Fruit fly (Drosophila melanogaster): ENCODE results near the gene ghi.

The ghi gene

dm6 chr3L:9460775-9461491, 9.3 kb downstream of the ghi start, which contains the start of the genes CG3434 and CG44838:
TSS of gene CG3434 (minus strand) at chr3L:9460799.
TSS of gene CG44838 (plus strand) at chr3L:9461050.
- TF ChIP-seq CG32264 (GFP tag; optimal IDR thresholded peaks at IDR 0.05), result no peak
- peak; percentile 61 for TF ChIP-seq CG9705 (GFP tag; optimal IDR thresholded peaks at IDR 0.05)
- TF ChIP-seq Hr83 (GFP tag; optimal IDR thresholded peaks at IDR 0.05; ENCODE audit: poor library complexity, severe bottlenecking), result peak; percentile 70
- peak; percentile 79 for TF ChIP-seq woc (GFP tag; optimal IDR thresholded peaks at IDR 0.05)
- TF ChIP-seq Dfd (GFP tag; optimal IDR thresholded peaks at IDR 0.05), result no peak
- no peak for TF ChIP-seq pan (optimal IDR thresholded peaks at IDR 0.05)
- TF ChIP-seq GATAd (GFP tag; optimal IDR thresholded peaks at IDR 0.05), result no peak
- TF ChIP-seq psq (GFP tag; optimal IDR thresholded peaks at IDR 0.05), result peak; percentile 85
- TF ChIP-seq fru (GFP tag; optimal IDR thresholded peaks at IDR 0.05), result peak; percentile 77
- peak; percentile 79 for TF ChIP-seq Jra (GFP tag; optimal IDR thresholded peaks at IDR 0.05)
- no peak for TF ChIP-seq Dif (GFP tag; optimal IDR thresholded peaks at IDR 0.05; ENCODE audit: partially characterized antibody)
- peak; percentile 76 for TF ChIP-seq HLH106 (tag; optimal IDR thresholded peaks at IDR 0.05)
- TF ChIP-seq lola (GFP tag; optimal IDR thresholded peaks at IDR 0.05), result no peak
- TF ChIP-seq brk (GFP tag; optimal IDR thresholded peaks at IDR 0.05), result peak; percentile 57
- TF ChIP-seq sage (GFP tag; optimal IDR thresholded peaks at IDR 0.05), result peak; percentile 78
- TF ChIP-seq N (GFP tag; optimal IDR thresholded peaks at IDR 0.05), result no peak
- TF ChIP-seq dsf (GFP tag; optimal IDR thresholded peaks at IDR 0.05; ENCODE audit: borderline replicate concordance), result peak; percentile 70
- peak; percentile 89 for TF ChIP-seq h (GFP tag; optimal IDR thresholded peaks at IDR 0.05)
- TF ChIP-seq Hr78 (GFP tag; optimal IDR thresholded peaks at IDR 0.05), result no peak
- TF ChIP-seq dmrt93B (GFP tag; optimal IDR thresholded peaks at IDR 0.05), result peak; percentile 42
- TF ChIP-seq dl (GFP tag; optimal IDR thresholded peaks at IDR 0.05; ENCODE audit: insufficient read depth in 1 of 2, partially characterized antibody in 2 of 2), result no peak
- peak; percentile 73 for TF ChIP-seq Sp1 (GFP tag; optimal IDR thresholded peaks at IDR 0.05)
- TF ChIP-seq Abd-B (GFP tag; optimal IDR thresholded peaks at IDR 0.05), result no peak
- peak; percentile 84 for TF ChIP-seq sv (GFP tag; optimal IDR thresholded peaks at IDR 0.05)
- no peak for TF ChIP-seq jim (GFP tag; optimal IDR thresholded peaks at IDR 0.05)
- TF ChIP-seq Myc (optimal IDR thresholded peaks at IDR 0.05), result peak; percentile 92
- TF ChIP-seq ey (GFP tag; optimal IDR thresholded peaks at IDR 0.05), result peak; percentile 76
- TF ChIP-seq Vsx2 (GFP tag; optimal IDR thresholded peaks at IDR 0.05; ENCODE audit: partially characterized antibody), result no peak
- TF ChIP-seq OdsH (GFP tag; optimal IDR thresholded peaks at IDR 0.05), result peak; percentile 71
- peak; percentile 76 for TF ChIP-seq Hnf4 (GFP tag; optimal IDR thresholded peaks at IDR 0.05)
- peak in 1 of 2 experiments; percentile 82 for TF ChIP-seq foxo (GFP tag; optimal IDR thresholded peaks at IDR 0.05)
- TF ChIP-seq Rel (GFP tag; optimal IDR thresholded peaks at IDR 0.05), result peak; percentile 34
- peak; percentile 96 for TF ChIP-seq Rel (tag; optimal IDR thresholded peaks at IDR 0.05)
- peak; percentile 77 for TF ChIP-seq br (GFP tag; optimal IDR thresholded peaks at IDR 0.05)
- TF ChIP-seq tai (GFP tag; optimal IDR thresholded peaks at IDR 0.05), result peak; percentile 69
- peak; percentile 82 for TF ChIP-seq rgr (GFP tag; optimal IDR thresholded peaks at IDR 0.05)

DNA sequence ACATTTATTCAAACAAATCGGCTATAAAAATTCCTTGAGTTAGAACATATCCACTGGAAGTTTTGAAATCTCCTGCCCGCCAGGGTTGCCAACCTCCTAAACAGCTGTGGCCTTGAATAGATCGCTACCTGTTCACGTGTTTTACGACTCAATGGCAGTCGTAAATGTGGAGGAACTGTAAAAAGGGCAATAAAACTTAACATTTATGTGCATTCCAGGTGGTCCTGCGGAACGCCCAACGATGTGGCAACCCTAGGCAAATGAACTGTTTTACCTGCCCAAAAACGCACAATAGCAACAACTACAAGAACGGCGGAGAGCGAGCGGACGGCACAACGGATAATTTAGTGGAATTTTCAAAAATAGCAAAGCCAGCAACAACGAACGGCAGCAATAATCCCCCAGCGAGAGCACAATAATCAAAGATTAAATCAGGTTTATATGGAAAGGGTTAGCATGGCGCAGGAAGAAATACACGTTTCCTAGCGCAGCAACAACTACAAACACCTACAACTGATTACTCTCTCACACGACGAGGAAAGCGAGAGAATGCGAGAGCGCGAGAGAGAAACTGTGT, 10.1 kb downstream of the ghi start:
- peak; percentile 32 for TF ChIP-seq Dif (GFP tag; optimal IDR thresholded peaks at IDR 0.05; ENCODE audit: partially characterized antibody)
- no peak for TF ChIP-seq Sp1 (GFP tag; optimal IDR thresholded peaks at IDR 0.05)
- no peak for TF ChIP-seq Jra (GFP tag; optimal IDR thresholded peaks at IDR 0.05)

DNA sequence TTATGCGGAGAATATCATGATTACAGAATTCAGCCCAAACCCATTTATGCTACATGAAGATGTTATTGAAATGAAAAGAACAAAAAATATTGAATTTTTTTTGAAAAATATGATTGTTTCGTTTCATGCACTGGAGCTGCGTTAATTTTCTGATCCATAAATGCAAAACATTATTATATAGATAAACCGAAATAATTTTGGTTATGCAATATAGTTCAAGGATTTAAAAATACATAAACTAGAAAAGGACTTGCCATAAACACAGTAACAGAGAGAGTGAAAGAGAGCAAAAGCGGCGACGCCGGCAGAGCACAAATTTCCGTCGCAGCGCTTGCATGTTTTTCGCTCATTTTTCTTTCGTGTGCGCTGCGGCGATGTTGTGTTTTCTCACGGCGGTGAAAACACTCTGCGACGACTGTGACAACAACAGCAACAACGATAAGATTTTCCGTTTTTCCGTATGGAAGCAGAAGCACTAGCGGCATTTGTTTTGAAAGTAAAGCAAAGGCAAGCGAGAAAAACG, 10.6 kb downstream of the ghi start:
- TF ChIP-seq usp (GFP tag; optimal IDR thresholded peaks at IDR 0.05) (no peak), ey (GFP tag; optimal IDR thresholded peaks at IDR 0.05) (peak; percentile 76), lola (GFP tag; optimal IDR thresholded peaks at IDR 0.05) (no peak), sage (GFP tag; optimal IDR thresholded peaks at IDR 0.05) (peak; percentile 82), Dfd (GFP tag; optimal IDR thresholded peaks at IDR 0.05) (no peak), sv (GFP tag; optimal IDR thresholded peaks at IDR 0.05) (peak; percentile 70), CG32264 (GFP tag; optimal IDR thresholded peaks at IDR 0.05) (peak; percentile 50), psq (GFP tag; optimal IDR thresholded peaks at IDR 0.05) (peak; percentile 61), Vsx2 (GFP tag; optimal IDR thresholded peaks at IDR 0.05; ENCODE audit: partially characterized antibody) (no peak), HLH106 (tag; optimal IDR thresholded peaks at IDR 0.05) (peak; percentile 88), Abd-B (GFP tag; optimal IDR thresholded peaks at IDR 0.05) (no peak), dmrt93B (GFP tag; optimal IDR thresholded peaks at IDR 0.05) (peak; percentile 79), Mio (GFP tag; optimal IDR thresholded peaks at IDR 0.05) (no peak), foxo (GFP tag; optimal IDR thresholded peaks at IDR 0.05) (peak; percentile 0 to 86), CrebA (GFP tag; optimal IDR thresholded peaks at IDR 0.05; ENCODE audit: borderline replicate concordance) (no peak), GATAd (GFP tag; optimal IDR thresholded peaks at IDR 0.05) (no peak), h (GFP tag; optimal IDR thresholded peaks at IDR 0.05) (peak; percentile 89), woc (GFP tag; optimal IDR thresholded peaks at IDR 0.05) (peak; percentile 89), Myc (optimal IDR thresholded peaks at IDR 0.05) (no peak), Sp1 (GFP tag; optimal IDR thresholded peaks at IDR 0.05) (peak; percentile 94), dl (GFP tag; optimal IDR thresholded peaks at IDR 0.05; ENCODE audit: insufficient read depth in 1 of 2, partially characterized antibody in 2 of 2) (no peak), Hr78 (GFP tag; optimal IDR thresholded peaks at IDR 0.05) (no peak), brk (GFP tag; optimal IDR thresholded peaks at IDR 0.05) (peak; percentile 84), br (GFP tag; optimal IDR thresholded peaks at IDR 0.05) (peak; percentile 83), dsf (GFP tag; optimal IDR thresholded peaks at IDR 0.05; ENCODE audit: borderline replicate concordance) (peak; percentile 26), fru (GFP tag; optimal IDR thresholded peaks at IDR 0.05) (peak; percentile 89), CG9705 (GFP tag; optimal IDR thresholded peaks at IDR 0.05) (peak; percentile 81), Hnf4 (GFP tag; optimal IDR thresholded peaks at IDR 0.05) (peak; percentile 62), jim (GFP tag; optimal IDR thresholded peaks at IDR 0.05) (no peak), Dif (GFP tag; optimal IDR thresholded peaks at IDR 0.05; ENCODE audit: partially characterized antibody) (no peak), rgr (GFP tag; optimal IDR thresholded peaks at IDR 0.05) (peak; percentile 73), Jra (GFP tag; optimal IDR thresholded peaks at IDR 0.05) (peak; percentile 24), N (GFP tag; optimal IDR thresholded peaks at IDR 0.05) (no peak)

Data from whole organism, wandering third instar larva.